Fruit fly (Drosophila melanogaster): ENCODE measurements around the gene step.
A peak's percentile ranks its signal among the peaks of the same experiment; 100 is the strongest.

Gene step

dm6 chr2L:21784790-21785425 lies 27.6 kb upstream of the step start:
- no peak for TF ChIP-seq CrebA (GFP tag; optimal IDR thresholded peaks at IDR 0.05; ENCODE audit: borderline replicate concordance)
- TF ChIP-seq sv (GFP tag; optimal IDR thresholded peaks at IDR 0.05) = no peak
- TF ChIP-seq psq (GFP tag; optimal IDR thresholded peaks at IDR 0.05) = no peak
- TF ChIP-seq tai (GFP tag; optimal IDR thresholded peaks at IDR 0.05) = peak; percentile 17
- TF ChIP-seq OdsH (GFP tag; optimal IDR thresholded peaks at IDR 0.05) = no peak

dm6 chr2L:21783965-21784364 lies 26.7 kb upstream of the step start, which contains the start of gene CG11630:
TSS of gene CG11630 (minus strand) at chr2L:21784065.
- no peak for TF ChIP-seq jim (GFP tag; optimal IDR thresholded peaks at IDR 0.05)
- TF ChIP-seq Hr78 (GFP tag; optimal IDR thresholded peaks at IDR 0.05) = no peak

dm6 chr2L:21769461-21769860 lies 12.2 kb upstream of the step start:
- no peak for TF ChIP-seq CG32264 (GFP tag; optimal IDR thresholded peaks at IDR 0.05)
- peak; percentile 93 for TF ChIP-seq Dfd (GFP tag; optimal IDR thresholded peaks at IDR 0.05)

dm6 chr2L:21764934-21765333 lies 7.7 kb upstream of the step start:
- peak in 1 of 2 experiments; percentile 5 for TF ChIP-seq foxo (GFP tag; optimal IDR thresholded peaks at IDR 0.05)
- TF ChIP-seq psq (GFP tag; optimal IDR thresholded peaks at IDR 0.05) = peak; percentile 12
- TF ChIP-seq tai (GFP tag; optimal IDR thresholded peaks at IDR 0.05) = no peak
- peak; percentile 50 for TF ChIP-seq woc (GFP tag; optimal IDR thresholded peaks at IDR 0.05)
- TF ChIP-seq N (GFP tag; optimal IDR thresholded peaks at IDR 0.05) = no peak
- TF ChIP-seq CG9705 (GFP tag; optimal IDR thresholded peaks at IDR 0.05) = no peak
- TF ChIP-seq ey (GFP tag; optimal IDR thresholded peaks at IDR 0.05) = no peak
- no peak for TF ChIP-seq dsf (GFP tag; optimal IDR thresholded peaks at IDR 0.05; ENCODE audit: borderline replicate concordance)
- TF ChIP-seq Hr78 (GFP tag; optimal IDR thresholded peaks at IDR 0.05) = no peak
- no peak for TF ChIP-seq Jra (GFP tag; optimal IDR thresholded peaks at IDR 0.05)
- peak; percentile 5 for TF ChIP-seq h (GFP tag; optimal IDR thresholded peaks at IDR 0.05)

dm6 chr2L:21758067-21758398 lies 767 bp upstream of the step start:
- TF ChIP-seq Abd-B (GFP tag; optimal IDR thresholded peaks at IDR 0.05) = no peak
- no peak for TF ChIP-seq ey (GFP tag; optimal IDR thresholded peaks at IDR 0.05)
- TF ChIP-seq HLH106 (tag; optimal IDR thresholded peaks at IDR 0.05) = no peak
- TF ChIP-seq CG9705 (GFP tag; optimal IDR thresholded peaks at IDR 0.05) = no peak
- TF ChIP-seq N (GFP tag; optimal IDR thresholded peaks at IDR 0.05) = no peak
- TF ChIP-seq dl (GFP tag; optimal IDR thresholded peaks at IDR 0.05; ENCODE audit: insufficient read depth in 1 of 2, partially characterized antibody in 2 of 2) = no peak

dm6 chr2L:21756696-21757095 lies 570 bp downstream of the step start:
- no peak for TF ChIP-seq Hr83 (GFP tag; optimal IDR thresholded peaks at IDR 0.05; ENCODE audit: poor library complexity, severe bottlenecking)
- no peak for TF ChIP-seq tai (GFP tag; optimal IDR thresholded peaks at IDR 0.05)
- TF ChIP-seq Jra (GFP tag; optimal IDR thresholded peaks at IDR 0.05) = no peak
- TF ChIP-seq usp (GFP tag; optimal IDR thresholded peaks at IDR 0.05) = no peak
- TF ChIP-seq pan (optimal IDR thresholded peaks at IDR 0.05) = no peak
- TF ChIP-seq Hr78 (GFP tag; optimal IDR thresholded peaks at IDR 0.05) = no peak
- no peak for TF ChIP-seq CG32264 (GFP tag; optimal IDR thresholded peaks at IDR 0.05)
- TF ChIP-seq CrebA (GFP tag; optimal IDR thresholded peaks at IDR 0.05; ENCODE audit: borderline replicate concordance) = no peak
- no peak for TF ChIP-seq fru (GFP tag; optimal IDR thresholded peaks at IDR 0.05)
- TF ChIP-seq Sp1 (GFP tag; optimal IDR thresholded peaks at IDR 0.05) = no peak
- TF ChIP-seq OdsH (GFP tag; optimal IDR thresholded peaks at IDR 0.05) = no peak
- no peak for TF ChIP-seq ey (GFP tag; optimal IDR thresholded peaks at IDR 0.05)
- no peak for TF ChIP-seq h (GFP tag; optimal IDR thresholded peaks at IDR 0.05)
- no peak for TF ChIP-seq Mio (GFP tag; optimal IDR thresholded peaks at IDR 0.05)
- no peak for TF ChIP-seq Dfd (GFP tag; optimal IDR thresholded peaks at IDR 0.05)
- TF ChIP-seq Abd-B (GFP tag; optimal IDR thresholded peaks at IDR 0.05) = no peak

- TF ChIP-seq dl (GFP tag; optimal IDR thresholded peaks at IDR 0.05; ENCODE audit: insufficient read depth in 1 of 2, partially characterized antibody in 2 of 2) (no peak), Dif (GFP tag; optimal IDR thresholded peaks at IDR 0.05; ENCODE audit: partially characterized antibody) (no peak), woc (GFP tag; optimal IDR thresholded peaks at IDR 0.05) (no peak), GATAd (GFP tag; optimal IDR thresholded peaks at IDR 0.05) (no peak), CG9705 (GFP tag; optimal IDR thresholded peaks at IDR 0.05) (no peak), Vsx2 (GFP tag; optimal IDR thresholded peaks at IDR 0.05; ENCODE audit: partially characterized antibody) (no peak), dsf (GFP tag; optimal IDR thresholded peaks at IDR 0.05; ENCODE audit: borderline replicate concordance) (no peak), fru (GFP tag; optimal IDR thresholded peaks at IDR 0.05) (no peak), Hnf4 (GFP tag; optimal IDR thresholded peaks at IDR 0.05) (no peak), sage (GFP tag; optimal IDR thresholded peaks at IDR 0.05) (no peak), CrebA (GFP tag; optimal IDR thresholded peaks at IDR 0.05; ENCODE audit: borderline replicate concordance) (no peak), Myc (optimal IDR thresholded peaks at IDR 0.05) (no peak), usp (GFP tag; optimal IDR thresholded peaks at IDR 0.05) (no peak), HLH106 (tag; optimal IDR thresholded peaks at IDR 0.05) (no peak)
These were observed 2.0 kb downstream of the step start for dm6 chr2L:21755310-21755709.
